Worm (Caenorhabditis elegans) whole organism, L1 larva: ENCODE measurements around the gene F44D12.2.

ENCODE experiments used
- C16A3.4 ChIP-seq: fragments of 150-350 bp; optimal IDR thresholded peaks from 2 replicates; lab custom pipeline; 2014; ENCODE audit warnings: missing biosample characterization, missing genetic modification characterization
- F16B12.6 ChIP-seq: fragments of 150-350 bp; optimal IDR thresholded peaks from 2 replicates; lab custom pipeline; 2014; ENCODE audit warnings: missing biosample characterization, missing genetic modification characterization
- alr-1 ChIP-seq: fragments of 200-800 bp; sonication (Bioruptor generic); optimal IDR thresholded peaks from 2 replicates; lab custom pipeline; 2018; ENCODE audit warnings: borderline replicate concordance, mild to moderate bottlenecking, missing genetic modification characterization, missing compliant biosample characterization
- ama-1 ChIP-seq: fragments of 150-350 bp; optimal IDR thresholded peaks from 2 replicates; lab custom pipeline; 2014
- blmp-1 ChIP-seq: fragments of 150-350 bp; optimal IDR thresholded peaks from 2 replicates; lab custom pipeline; 2014; ENCODE audit warnings: missing biosample characterization, missing genetic modification characterization
- ceh-88 ChIP-seq: fragments of 200-800 bp; sonication (Bioruptor generic); IDR thresholded peaks from 2 replicates; pipeline ENCODE4 v1.3.6; 2022; ENCODE audit warnings: missing genetic modification characterization, missing compliant biosample characterization
- dsc-1 ChIP-seq: sonication (generic microtip); optimal IDR thresholded peaks from 2 replicates; lab custom pipeline; 2016; ENCODE audit warnings: mild to moderate bottlenecking, missing genetic modification characterization, missing compliant biosample characterization
- efl-1 ChIP-seq, 4 experiments: fragments of 150-350 bp; optimal IDR thresholded peaks in 3 of 4; peaks in 1 of 4; 1 replicate in 1 of 4; 2 replicates in 3 of 4; lab custom pipeline; 2014; ENCODE audit warnings: missing biosample characterization in 2 of 4, missing genetic modification characterization in 2 of 4, missing genetic modification reagents in 2 of 4
- egl-27 ChIP-seq, 2 experiments: fragments of 150-350 bp in 1 of 2; sonication (generic microtip); optimal IDR thresholded peaks; 3 replicates each; lab custom pipeline; 2017 to 2018; ENCODE audit warnings: missing biosample characterization in 2 of 2, missing genetic modification characterization in 2 of 2, missing genetic modification reagents in 2 of 2
- elt-2 ChIP-seq: sonication (generic microtip); optimal IDR thresholded peaks from 2 replicates; lab custom pipeline; 2016; ENCODE audit warnings: missing genetic modification characterization, mild to moderate bottlenecking, inconsistent platforms, missing compliant biosample characterization, missing genetic modification reagents
- elt-3 ChIP-seq, 6 experiments: fragments of 150-350 bp in 1 of 6; sonication (generic microtip); optimal IDR thresholded peaks; 2 replicates each; lab custom pipeline; 2017 to 2018; ENCODE audit warnings: missing biosample characterization in 6 of 6, missing genetic modification characterization in 6 of 6, inconsistent platforms in 1 of 6
- fkh-4 ChIP-seq: sonication (generic microtip); optimal IDR thresholded peaks from 2 replicates; lab custom pipeline; 2016; ENCODE audit warnings: missing compliant biosample characterization, missing genetic modification characterization, borderline replicate concordance
- fos-1 ChIP-seq: fragments of 150-350 bp; optimal IDR thresholded peaks from 2 replicates; lab custom pipeline; 2014; ENCODE audit warnings: missing biosample characterization, missing genetic modification characterization
- lin-13 ChIP-seq: fragments of 150-350 bp; optimal IDR thresholded peaks from 2 replicates; lab custom pipeline; 2014; ENCODE audit warnings: missing biosample characterization, missing genetic modification reagents, missing genetic modification characterization
- lin-14 ChIP-seq: fragments of 200-800 bp; sonication (Bioruptor generic); optimal IDR thresholded peaks from 2 replicates; lab custom pipeline; 2018; ENCODE audit warnings: mild to moderate bottlenecking, missing genetic modification characterization, moderate library complexity, missing compliant biosample characterization
- lin-15B ChIP-seq: fragments of 150-350 bp; sonication (generic microtip); optimal IDR thresholded peaks from 3 replicates; lab custom pipeline; 2014; ENCODE audit warnings: missing biosample characterization, missing genetic modification characterization
- lin-35 ChIP-seq, 2 experiments: fragments of 150-350 bp; optimal IDR thresholded peaks; 2 replicates each; lab custom pipeline; 2014; ENCODE audit warnings: missing biosample characterization in 2 of 2, missing genetic modification characterization in 2 of 2, missing genetic modification reagents in 2 of 2
- mdl-1 ChIP-seq, 2 experiments: fragments of 150-350 bp; optimal IDR thresholded peaks; 2 replicates each; lab custom pipeline; 2014 to 2017; ENCODE audit warnings: missing biosample characterization in 2 of 2, missing genetic modification characterization in 2 of 2, inconsistent platforms in 1 of 2
- mep-1 ChIP-seq: fragments of 150-350 bp; optimal IDR thresholded peaks from 2 replicates; lab custom pipeline; 2014; ENCODE audit warnings: missing biosample characterization, missing genetic modification characterization
- nhr-19 ChIP-seq: fragments of 200-800 bp; sonication (Bioruptor generic); conservative IDR thresholded peaks from 2 replicates; pipeline ENCODE4 v1.3.6; 2022; ENCODE audit warnings: missing genetic modification characterization, missing compliant biosample characterization
- nhr-47 ChIP-seq: sonication (generic microtip); optimal IDR thresholded peaks from 2 replicates; lab custom pipeline; 2016; ENCODE audit warnings: mild to moderate bottlenecking, missing genetic modification characterization, moderate library complexity, missing compliant biosample characterization
- nhr-76 ChIP-seq: sonication (generic microtip); optimal IDR thresholded peaks from 2 replicates; lab custom pipeline; 2017; ENCODE audit warnings: missing biosample characterization, missing genetic modification characterization
- nhr-84 ChIP-seq: sonication (generic microtip); optimal IDR thresholded peaks from 2 replicates; lab custom pipeline; 2017; ENCODE audit warnings: missing biosample characterization, missing genetic modification characterization
- rnt-1 ChIP-seq: sonication (generic microtip); optimal IDR thresholded peaks from 2 replicates; lab custom pipeline; 2016; ENCODE audit warnings: mild to moderate bottlenecking, missing genetic modification characterization, moderate library complexity, missing compliant biosample characterization
- skn-1 ChIP-seq: fragments of 150-350 bp; optimal IDR thresholded peaks from 2 replicates; lab custom pipeline; 2014; ENCODE audit warnings: missing biosample characterization, missing genetic modification characterization
- snpc-4 ChIP-seq: fragments of 150-350 bp; optimal IDR thresholded peaks from 2 replicates; lab custom pipeline; 2014; ENCODE audit warnings: missing biosample characterization, missing genetic modification characterization
- snu-23 ChIP-seq: sonication (generic microtip); optimal IDR thresholded peaks from 2 replicates; lab custom pipeline; 2016; ENCODE audit warnings: missing genetic modification characterization, missing compliant biosample characterization
- sox-4 ChIP-seq: sonication (generic microtip); optimal IDR thresholded peaks from 2 replicates; lab custom pipeline; 2016; ENCODE audit warnings: missing genetic modification characterization, missing compliant biosample characterization
- tbx-2 ChIP-seq: sonication (generic microtip); optimal IDR thresholded peaks from 2 replicates; lab custom pipeline; 2016; ENCODE audit warnings: missing genetic modification characterization, missing compliant biosample characterization
- unc-62 ChIP-seq: fragments of 150-350 bp; optimal IDR thresholded peaks from 2 replicates; lab custom pipeline; 2014; ENCODE audit warnings: missing biosample characterization, missing genetic modification reagents, missing genetic modification characterization
- unc-86 ChIP-seq: sonication (generic microtip); optimal IDR thresholded peaks from 2 replicates; lab custom pipeline; 2016; ENCODE audit warnings: missing genetic modification characterization, missing compliant biosample characterization
- zip-4 ChIP-seq: fragments of 200-800 bp; sonication (Bioruptor generic); optimal IDR thresholded peaks from 2 replicates; lab custom pipeline; 2018; ENCODE audit warnings: mild to moderate bottlenecking, missing genetic modification characterization, moderate library complexity, missing compliant biosample characterization
- ztf-11 ChIP-seq, 2 experiments: sonication (generic microtip); optimal IDR thresholded peaks; 2 replicates each; lab custom pipeline; 2016 to 2017; ENCODE audit warnings: missing genetic modification characterization in 2 of 2, missing biosample characterization in 1 of 2, missing compliant biosample characterization in 1 of 2
- ztf-4 ChIP-seq: fragments of 150-350 bp; optimal IDR thresholded peaks from 2 replicates; lab custom pipeline; 2014; ENCODE audit warnings: missing biosample characterization, missing genetic modification characterization

Gene F44D12.2

ce11 chrIV:10051088-10051487, 33.6 kb upstream of the F44D12.2 start, which contains the start of gene T04B2.8:
T04B2.8 (minus strand) TSS chrIV:10051188.
- TF ChIP-seq unc-62 (no peak), ama-1 (lab: Kevin White, UChicago) (no peak)

DNA sequence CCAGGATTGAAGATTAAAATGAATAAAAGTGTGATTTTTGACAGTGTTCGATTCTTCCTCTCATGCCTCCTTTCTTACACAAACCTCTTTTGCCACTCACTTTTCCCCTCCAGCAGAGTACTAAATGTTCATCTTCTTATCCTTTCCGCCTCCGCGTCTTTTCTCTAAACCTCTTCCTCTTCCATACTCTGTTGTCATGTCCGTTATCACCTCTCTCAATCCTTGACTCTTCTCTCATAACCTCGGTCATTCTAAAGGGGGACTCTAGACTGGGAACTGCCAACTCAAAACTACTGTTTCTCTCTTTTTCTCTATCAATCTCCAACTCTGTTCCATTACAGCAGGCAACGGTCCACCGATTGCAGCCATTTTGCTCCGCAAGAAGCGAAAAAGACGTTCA, 30.7 kb upstream of the F44D12.2 start:
- TF ChIP-seq egl-27 (tag; optimal IDR thresholded peaks at IDR 0.05; lab: Kevin White, UChicago) (no peak), rnt-1 (tag; lab: Kevin White, UChicago) (peak; percentile 25), lin-35 (GFP tag; optimal IDR thresholded peaks at IDR 0.05; lab: Kevin White, UChicago) (no peak), lin-14 (GFP tag; lab: Kevin White, UChicago) (peak; percentile 72), blmp-1 (peak; percentile 18), efl-1 (optimal IDR thresholded peaks at IDR 0.05; lab: Kevin White, UChicago) (no peak), efl-1 (GFP tag; optimal IDR thresholded peaks at IDR 0.05 in 1 of 2; lab: Kevin White, UChicago) (peak in 1 of 2 experiments; percentile 59)

ce11 chrIV:10047108-10047507, 29.6 kb upstream of the F44D12.2 start, which contains the start of gene T04B2.3:
T04B2.3 (plus strand) TSS chrIV:10047408.
- TF ChIP-seq mep-1 (no peak), zip-4 (GFP tag; lab: Kevin White, UChicago) (no peak), skn-1 (tag; lab: Kevin White, UChicago) (no peak), ama-1 (lab: Kevin White, UChicago) (no peak), nhr-84 (tag; lab: Kevin White, UChicago) (no peak), ztf-4 (tag; lab: Kevin White, UChicago) (no peak), unc-86 (tag; lab: Kevin White, UChicago) (no peak), lin-13 (GFP tag; lab: Kevin White, UChicago) (no peak), sox-4 (no peak), fos-1 (tag; lab: Kevin White, UChicago) (no peak), tbx-2 (no peak), lin-15B (tag; lab: Kevin White, UChicago) (no peak), nhr-19 (GFP tag; lab: Robert Waterston, UW) (no peak), lin-14 (GFP tag; lab: Kevin White, UChicago) (no peak)

ce11 chrIV:10046005-10046404, 28.5 kb upstream of the F44D12.2 start:
- TF ChIP-seq fkh-4 (tag; lab: Kevin White, UChicago) (peak; percentile 58), zip-4 (GFP tag; lab: Kevin White, UChicago) (no peak), dsc-1 (tag; lab: Kevin White, UChicago) (peak; percentile 83), snu-23 (GFP tag; lab: Kevin White, UChicago) (no peak), lin-14 (GFP tag; lab: Kevin White, UChicago) (peak; percentile 14)

DNA sequence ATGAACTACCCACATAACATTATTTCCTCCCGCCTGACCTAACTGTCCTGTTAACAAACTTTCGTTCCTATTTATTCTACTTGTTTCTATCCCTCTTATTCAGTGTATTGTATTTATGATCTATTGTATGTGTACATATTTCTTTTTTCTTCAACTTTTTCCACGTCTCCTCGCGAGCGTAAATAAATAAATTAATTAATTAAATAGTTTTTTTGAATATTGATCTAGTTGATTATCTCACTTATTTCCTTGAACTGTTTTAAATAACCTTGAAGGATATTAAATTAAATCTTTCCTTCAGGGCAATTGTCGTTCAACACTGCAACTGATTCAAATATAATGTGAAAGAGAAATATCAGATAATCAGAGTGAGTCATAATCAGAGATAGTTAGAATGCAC, 25.3 kb upstream of the F44D12.2 start, which contains the start of gene frk-1:
TSS of gene frk-1 (plus strand) at position 301 of the 400 bp plus-strand sequence.
- TF ChIP-seq nhr-84 (tag; lab: Kevin White, UChicago) (no peak), elt-3 (tag; optimal IDR thresholded peaks at IDR 0.05; lab: Kevin White, UChicago) (no peak), mdl-1 (tag; optimal IDR thresholded peaks at IDR 0.05; lab: Kevin White, UChicago) (no peak), lin-35 (GFP tag; optimal IDR thresholded peaks at IDR 0.05; lab: Kevin White, UChicago) (no peak), ztf-11 (tag; optimal IDR thresholded peaks at IDR 0.05; lab: Kevin White, UChicago) (no peak), C16A3.4 (tag; lab: Kevin White, UChicago) (no peak), unc-86 (tag; lab: Kevin White, UChicago) (no peak), elt-2 (tag; lab: Kevin White, UChicago) (no peak), F16B12.6 (tag; lab: Kevin White, UChicago) (no peak), nhr-47 (no peak), snu-23 (GFP tag; lab: Kevin White, UChicago) (no peak), ceh-88 (no peak), nhr-76 (no peak), alr-1 (tag; lab: Kevin White, UChicago) (no peak), snpc-4 (tag; lab: Kevin White, UChicago) (no peak)
